Worm (Caenorhabditis elegans) whole organism, L1 larva: ENCODE data around the gene C16D2.3.

Experiments
- C34B4.2 ChIP-seq: sonication (generic microtip); optimal IDR thresholded peaks from 2 replicates; lab custom pipeline; 2017; ENCODE audit warnings: mild to moderate bottlenecking, missing genetic modification characterization, missing compliant biosample characterization
- aly-2 ChIP-seq: fragments of 150-350 bp; optimal IDR thresholded peaks from 2 replicates; lab custom pipeline; 2014; ENCODE audit warnings: missing biosample characterization, missing genetic modification characterization
- ama-1 ChIP-seq: fragments of 150-350 bp; optimal IDR thresholded peaks from 2 replicates; lab custom pipeline; 2014
- ceh-90 ChIP-seq: sonication (generic microtip); optimal IDR thresholded peaks from 2 replicates; lab custom pipeline; 2016; ENCODE audit warnings: missing genetic modification characterization, missing compliant biosample characterization
- ces-1 ChIP-seq: fragments of 150-350 bp; optimal IDR thresholded peaks from 2 replicates; lab custom pipeline; 2014; ENCODE audit warnings: missing biosample characterization, missing genetic modification reagents, missing genetic modification characterization
- elt-3 ChIP-seq, 6 experiments: fragments of 150-350 bp in 1 of 6; sonication (generic microtip); optimal IDR thresholded peaks; 2 replicates each; lab custom pipeline; 2017 to 2018; ENCODE audit warnings: missing biosample characterization in 6 of 6, missing genetic modification characterization in 6 of 6, inconsistent platforms in 1 of 6
- ets-5 ChIP-seq: fragments of 200-800 bp; sonication (Bioruptor generic); IDR thresholded peaks from 2 replicates; pipeline ENCODE4 v1.3.6; 2022; ENCODE audit warnings: missing genetic modification characterization, missing compliant biosample characterization
- lin-13 ChIP-seq: fragments of 150-350 bp; optimal IDR thresholded peaks from 2 replicates; lab custom pipeline; 2014; ENCODE audit warnings: missing biosample characterization, missing genetic modification reagents, missing genetic modification characterization
- nhr-237 ChIP-seq: fragments of 150-350 bp; optimal IDR thresholded peaks from 2 replicates; lab custom pipeline; 2014; ENCODE audit warnings: missing biosample characterization, missing genetic modification characterization
- nhr-77 ChIP-seq: fragments of 150-350 bp; optimal IDR thresholded peaks from 2 replicates; lab custom pipeline; 2014; ENCODE audit warnings: missing biosample characterization, missing genetic modification characterization
- pag-3 ChIP-seq: sonication (generic microtip); optimal IDR thresholded peaks from 2 replicates; lab custom pipeline; 2017; ENCODE audit warnings: missing genetic modification characterization, mild to moderate bottlenecking, missing compliant biosample characterization, antibody characterized with exemption, borderline replicate concordance; ENCODE audit not compliant: insufficient read depth
- unc-62 ChIP-seq: fragments of 150-350 bp; optimal IDR thresholded peaks from 2 replicates; lab custom pipeline; 2014; ENCODE audit warnings: missing biosample characterization, missing genetic modification reagents, missing genetic modification characterization
- zag-1 ChIP-seq: fragments of 150-350 bp; optimal IDR thresholded peaks from 2 replicates; lab custom pipeline; 2014; ENCODE audit warnings: missing biosample characterization, missing genetic modification characterization

DNA sequence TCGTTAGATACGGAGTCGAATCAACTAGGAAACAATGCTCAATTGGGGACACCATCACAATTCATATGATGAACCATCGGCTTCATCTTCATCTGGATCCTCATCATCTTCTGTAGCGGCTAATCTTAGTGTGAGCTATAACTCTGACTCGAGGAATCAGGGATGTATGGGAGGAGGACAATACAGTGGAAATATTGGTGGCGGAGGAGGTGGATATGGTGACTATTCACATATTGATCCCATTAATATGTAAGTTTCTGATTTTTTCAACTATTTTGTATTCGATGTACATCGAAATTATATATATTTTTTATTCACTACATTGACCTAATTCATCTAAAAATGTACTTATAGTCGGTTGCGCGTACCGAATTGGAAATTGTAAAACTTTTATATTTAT, 10.5 kb upstream of the C16D2.3 start:
- TF ChIP-seq unc-62 = no peak
- no peak for TF ChIP-seq ets-5
- no peak for TF ChIP-seq ces-1
- TF ChIP-seq nhr-77 = no peak
- no peak for TF ChIP-seq ama-1
- TF ChIP-seq C34B4.2 (tag; lab: Kevin White, UChicago) = no peak
- no peak for TF ChIP-seq nhr-237
- no peak for TF ChIP-seq elt-3 (tag; optimal IDR thresholded peaks at IDR 0.05; lab: Kevin White, UChicago)
- no peak for TF ChIP-seq lin-13 (GFP tag; lab: Kevin White, UChicago)
- no peak for TF ChIP-seq aly-2 (tag; lab: Kevin White, UChicago)
- TF ChIP-seq ceh-90 (tag; lab: Kevin White, UChicago) = no peak
- no peak for TF ChIP-seq pag-3
- no peak for TF ChIP-seq zag-1 (tag; lab: Kevin White, UChicago)
